Fruit fly (Drosophila melanogaster): ENCODE results near the gene Spn77Bc.

The Spn77Bc gene

DNA sequence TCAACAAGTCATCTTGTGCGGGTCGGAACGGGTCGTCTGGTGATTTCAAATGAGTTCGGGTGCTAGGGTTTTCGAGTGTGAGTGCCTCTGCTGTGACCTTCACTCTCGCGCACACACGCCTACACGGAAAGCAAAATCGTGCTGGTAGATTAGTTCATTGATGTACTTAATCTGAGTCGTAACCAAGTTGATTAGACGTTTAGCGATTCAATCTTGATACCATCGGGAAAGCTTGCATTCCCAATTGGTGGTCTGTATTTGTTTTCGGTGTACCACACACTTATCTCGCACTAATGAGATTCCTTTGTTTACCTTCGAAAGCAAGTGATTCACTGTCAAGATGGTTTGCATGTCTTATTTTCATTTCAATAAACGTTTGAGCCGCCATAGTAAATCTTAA, 46.5 kb downstream of the Spn77Bc start:
- TF ChIP-seq Sox14 (GFP tag; optimal IDR thresholded peaks at IDR 0.05) (peak; percentile 16), CG8119 (GFP tag; IDR thresholded peaks at IDR 0.05) (no peak), Sox102F (GFP tag; optimal IDR thresholded peaks at IDR 0.05) (no peak), fd85E (GFP tag; optimal IDR thresholded peaks at IDR 0.05) (no peak), Smox (GFP tag; optimal IDR thresholded peaks at IDR 0.05) (no peak), dac (GFP tag; optimal IDR thresholded peaks at IDR 0.05) (no peak), dsx (GFP tag; optimal IDR thresholded peaks at IDR 0.05; ENCODE audit: poor library complexity, severe bottlenecking) (no peak), spab (GFP tag; optimal IDR thresholded peaks at IDR 0.05) (no peak), Met (GFP tag; optimal IDR thresholded peaks at IDR 0.05) (no peak), achi (GFP tag; optimal IDR thresholded peaks at IDR 0.05) (no peak), Hr39 (GFP tag; optimal IDR thresholded peaks at IDR 0.05) (peak; percentile 24), CG6276 (GFP tag; optimal IDR thresholded peaks at IDR 0.05) (no peak), CG8319 (GFP tag; optimal IDR thresholded peaks at IDR 0.05) (peak; percentile 3), fkh (GFP tag; optimal IDR thresholded peaks at IDR 0.05) (peak; percentile 51), CG10669 (GFP tag; optimal IDR thresholded peaks at IDR 0.05) (no peak), topi (GFP tag; optimal IDR thresholded peaks at IDR 0.05) (no peak), Eip78C (GFP tag) (peak; percentile 41), CG6163 (GFP tag; IDR thresholded peaks at IDR 0.05) (no peak), CG16779 (tag; optimal IDR thresholded peaks at IDR 0.05) (no peak), OdsH (GFP tag; optimal IDR thresholded peaks at IDR 0.05) (no peak), CG31627 (GFP tag; optimal IDR thresholded peaks at IDR 0.05) (peak; percentile 25), CG6792 (GFP tag; optimal IDR thresholded peaks at IDR 0.05) (no peak), salr (GFP tag; optimal IDR thresholded peaks at IDR 0.05) (no peak), CG3032 (tag; optimal IDR thresholded peaks at IDR 0.05) (no peak), esn (GFP tag; optimal IDR thresholded peaks at IDR 0.05) (peak; percentile 26), svp (GFP tag) (peak; percentile 91), CG7368 (GFP tag; optimal IDR thresholded peaks at IDR 0.05) (no peak), fd59A (GFP tag; optimal IDR thresholded peaks at IDR 0.05) (no peak), CG9139 (GFP tag; optimal IDR thresholded peaks at IDR 0.05) (no peak), Hr38 (GFP tag; optimal IDR thresholded peaks at IDR 0.05) (no peak), vri (GFP tag; optimal IDR thresholded peaks at IDR 0.05) (peak; percentile 63), pdm3 (GFP tag; optimal IDR thresholded peaks at IDR 0.05) (no peak), Lpt (GFP tag; optimal IDR thresholded peaks at IDR 0.05) (no peak), acj6 (GFP tag; optimal IDR thresholded peaks at IDR 0.05) (no peak), CG15336 (GFP tag; IDR thresholded peaks at IDR 0.05) (no peak), CG3919 (GFP tag; optimal IDR thresholded peaks at IDR 0.05) (no peak), CG1621 (tag; optimal IDR thresholded peaks at IDR 0.05) (no peak)

DNA sequence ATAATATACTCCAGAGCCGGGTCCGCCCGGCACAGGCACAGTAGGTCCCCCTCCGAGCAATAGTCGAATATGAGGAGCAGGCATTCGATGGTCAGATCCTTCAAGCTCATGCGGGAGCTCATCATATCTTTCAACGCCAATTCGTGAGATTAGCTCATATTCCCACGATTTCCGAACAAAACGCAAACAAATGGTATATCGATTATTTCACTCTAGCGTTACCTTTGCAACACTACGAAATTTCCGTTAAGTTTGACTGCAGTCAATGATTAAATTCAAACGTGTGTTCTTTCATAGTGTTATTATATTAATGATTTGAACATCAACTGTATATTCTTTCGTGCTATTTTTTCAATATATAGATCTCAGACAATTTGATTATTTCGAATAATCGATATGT, 50.9 kb downstream of the Spn77Bc start, which contains the start of gene CG33969:
CG33969 (minus strand) TSS at position 197 of the 400 bp plus-strand sequence.
- peak; percentile 1 for TF ChIP-seq topi (GFP tag; optimal IDR thresholded peaks at IDR 0.05)
- no peak for TF ChIP-seq OdsH (GFP tag; optimal IDR thresholded peaks at IDR 0.05)
- TF ChIP-seq pdm3 (GFP tag; optimal IDR thresholded peaks at IDR 0.05), result no peak
- no peak for TF ChIP-seq dsx (GFP tag; optimal IDR thresholded peaks at IDR 0.05; ENCODE audit: poor library complexity, severe bottlenecking)
- TF ChIP-seq CG8119 (GFP tag; IDR thresholded peaks at IDR 0.05), result no peak
- peak; percentile 24 for TF ChIP-seq esn (GFP tag; optimal IDR thresholded peaks at IDR 0.05)
- TF ChIP-seq vri (GFP tag; optimal IDR thresholded peaks at IDR 0.05), result peak; percentile 73
- no peak for TF ChIP-seq CG6808 (GFP tag; optimal IDR thresholded peaks at IDR 0.05)
- no peak for TF ChIP-seq CG4318 (GFP tag; optimal IDR thresholded peaks at IDR 0.05)
- TF ChIP-seq CG34406 (GFP tag; optimal IDR thresholded peaks at IDR 0.05), result no peak
- no peak for TF ChIP-seq Sox15 (GFP tag; optimal IDR thresholded peaks at IDR 0.05)
- TF ChIP-seq CG3919 (GFP tag; optimal IDR thresholded peaks at IDR 0.05), result no peak
- TF ChIP-seq Eip78C (GFP tag), result peak; percentile 77
- no peak for TF ChIP-seq Eip93F (GFP tag; optimal IDR thresholded peaks at IDR 0.05)
- TF ChIP-seq fkh (GFP tag; optimal IDR thresholded peaks at IDR 0.05), result peak; percentile 73
- no peak for TF ChIP-seq CG10631 (GFP tag; optimal IDR thresholded peaks at IDR 0.05)
- no peak for TF ChIP-seq CG11902 (GFP tag; optimal IDR thresholded peaks at IDR 0.05)
- no peak for TF ChIP-seq Blimp-1 (GFP tag; optimal IDR thresholded peaks at IDR 0.05)
- peak; percentile 32 for TF ChIP-seq Sox14 (GFP tag; optimal IDR thresholded peaks at IDR 0.05)
- TF ChIP-seq CG16779 (tag; optimal IDR thresholded peaks at IDR 0.05), result no peak
- no peak for TF ChIP-seq CG31627 (GFP tag; optimal IDR thresholded peaks at IDR 0.05)
- no peak for TF ChIP-seq Ets96B (tag; optimal IDR thresholded peaks at IDR 0.05)
- TF ChIP-seq spab (GFP tag; optimal IDR thresholded peaks at IDR 0.05), result no peak
